Fruit fly (Drosophila melanogaster) whole organism: ENCODE results near the gene CG14879.

ENCODE experiments used
- CG8478 ChIP-seq: fragments of >200 bp; optimal IDR thresholded peaks from 2 replicates; lab custom pipeline; 2018; ENCODE audit warnings: inconsistent platforms
- Dll ChIP-seq: fragments of >200 bp; optimal IDR thresholded peaks from 2 replicates; lab custom pipeline; 2017
- EcR ChIP-seq, 2 experiments: fragments of >200 bp; optimal IDR thresholded peaks; 2 replicates each; lab custom pipeline; 2017; ENCODE audit warnings: missing biosample characterization in 2 of 2, missing genetic modification characterization in 2 of 2, missing genetic modification reagents in 2 of 2
- pan ChIP-seq: fragments of >200 bp; optimal IDR thresholded peaks from 2 replicates; lab custom pipeline; 2017
- psq ChIP-seq: fragments of >200 bp; optimal IDR thresholded peaks from 2 replicates; lab custom pipeline; 2017
- usp ChIP-seq: fragments of >200 bp; optimal IDR thresholded peaks from 2 replicates; lab custom pipeline; 2017; ENCODE audit warnings: missing biosample characterization, missing genetic modification characterization, mixed read lengths

CG14879 gene

dm6 chr3R:16349111-16349655 lies at the start of gene CG14879, which contains the start of gene Manf:
CG14879 (minus strand) TSS chr3R:16349226.
Manf (plus strand) TSS chr3R:16349404.
- TF ChIP-seq CG8478 (lab: Kevin White, UChicago) (no peak), usp (GFP tag; lab: Kevin White, UChicago) (no peak)

- TF ChIP-seq pan (lab: Kevin White, UChicago) (no peak), psq (lab: Kevin White, UChicago) (no peak), CG8478 (lab: Kevin White, UChicago) (no peak), EcR (GFP tag; optimal IDR thresholded peaks at IDR 0.05; lab: Kevin White, UChicago) (no peak), usp (GFP tag; lab: Kevin White, UChicago) (no peak), Dll (lab: Kevin White, UChicago) (no peak)
Measured at dm6 chr3R:16396565-16396964, 47.5 kb upstream of the CG14879 start.

DNA sequence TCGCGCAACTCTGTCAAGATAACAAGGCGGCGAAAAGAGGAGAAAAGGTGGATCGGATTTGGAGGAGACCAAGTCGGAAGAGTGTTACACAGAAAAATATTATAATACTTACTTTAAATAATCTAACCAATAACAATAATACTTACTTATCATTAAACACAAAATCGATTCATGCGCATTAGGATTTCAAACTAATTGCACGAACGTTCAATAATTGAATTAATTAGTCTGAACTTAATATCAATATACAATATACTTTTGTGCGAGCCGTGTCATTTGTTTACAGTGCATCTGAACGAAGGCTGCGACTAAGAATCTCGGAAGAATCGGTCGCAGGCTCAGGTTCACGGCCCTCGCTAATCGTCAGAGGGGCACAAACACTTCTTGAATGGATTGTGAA lies 46.4 kb upstream of the CG14879 start:
- TF ChIP-seq usp (GFP tag; lab: Kevin White, UChicago) = no peak
- TF ChIP-seq psq (lab: Kevin White, UChicago) = no peak
- no peak for TF ChIP-seq CG8478 (lab: Kevin White, UChicago)
- TF ChIP-seq Dll (lab: Kevin White, UChicago) = no peak
- TF ChIP-seq EcR (GFP tag; optimal IDR thresholded peaks at IDR 0.05; lab: Kevin White, UChicago) = no peak
- TF ChIP-seq pan (lab: Kevin White, UChicago) = no peak

DNA sequence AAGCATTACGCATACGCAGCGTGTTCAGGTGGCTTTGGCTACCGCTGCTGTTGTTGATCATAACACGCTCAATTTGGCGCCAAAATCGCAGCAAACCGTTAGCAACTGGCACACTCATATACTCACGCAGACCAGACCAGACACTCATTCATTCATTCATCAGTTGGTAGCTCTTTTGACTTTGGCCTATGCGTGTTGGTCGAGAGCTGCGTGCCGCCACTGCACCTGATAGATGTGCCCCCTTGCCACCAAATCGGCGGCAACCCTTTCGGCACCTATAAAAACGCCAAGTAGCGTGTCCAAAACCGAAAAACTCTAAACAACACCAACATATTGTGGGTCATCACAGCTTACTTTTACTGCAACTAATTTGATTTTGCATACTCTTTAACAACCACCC lies 45.5 kb upstream of the CG14879 start:
- TF ChIP-seq pan (lab: Kevin White, UChicago) (no peak), Dll (lab: Kevin White, UChicago) (no peak), usp (GFP tag; lab: Kevin White, UChicago) (no peak), CG8478 (lab: Kevin White, UChicago) (no peak)

DNA sequence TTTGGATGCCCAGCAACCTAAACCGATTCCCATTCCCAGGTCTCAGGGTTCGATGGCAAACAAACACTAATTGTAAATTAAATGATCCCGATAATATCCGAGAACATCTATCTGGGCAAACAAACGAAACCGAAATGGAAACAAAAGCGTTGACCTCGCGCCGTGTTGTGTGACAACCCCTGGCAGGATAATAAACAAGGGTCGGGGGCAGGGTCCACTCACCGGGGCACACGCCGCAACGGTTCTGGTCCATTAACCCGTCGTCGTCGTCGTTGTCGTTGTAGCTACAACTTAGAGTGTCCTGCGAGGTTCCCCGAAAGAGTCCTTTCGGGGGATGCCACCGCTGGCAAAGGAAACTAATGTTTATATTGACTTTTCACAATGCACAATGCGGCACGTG lies 40.1 kb upstream of the CG14879 start:
- no peak for TF ChIP-seq CG8478 (lab: Kevin White, UChicago)
- TF ChIP-seq Dll (lab: Kevin White, UChicago) = no peak
- no peak for TF ChIP-seq usp (GFP tag; lab: Kevin White, UChicago)
- no peak for TF ChIP-seq pan (lab: Kevin White, UChicago)
- no peak for TF ChIP-seq EcR (GFP tag; optimal IDR thresholded peaks at IDR 0.05; lab: Kevin White, UChicago)
- no peak for TF ChIP-seq psq (lab: Kevin White, UChicago)

- TF ChIP-seq EcR (GFP tag; optimal IDR thresholded peaks at IDR 0.05; lab: Kevin White, UChicago) (no peak), CG8478 (lab: Kevin White, UChicago) (no peak), usp (GFP tag; lab: Kevin White, UChicago) (no peak), pan (lab: Kevin White, UChicago) (no peak), Dll (lab: Kevin White, UChicago) (no peak), psq (lab: Kevin White, UChicago) (no peak)
Measured at dm6 chr3R:16387039-16387438, 38.0 kb upstream of the CG14879 start.

dm6 chr3R:16385586-16385985 lies 36.6 kb upstream of the CG14879 start:
- TF ChIP-seq CG8478 (lab: Kevin White, UChicago) = no peak
- no peak for TF ChIP-seq Dll (lab: Kevin White, UChicago)
- no peak for TF ChIP-seq pan (lab: Kevin White, UChicago)
- no peak for TF ChIP-seq EcR (GFP tag; optimal IDR thresholded peaks at IDR 0.05; lab: Kevin White, UChicago)
- TF ChIP-seq psq (lab: Kevin White, UChicago) = no peak
- no peak for TF ChIP-seq usp (GFP tag; lab: Kevin White, UChicago)

DNA sequence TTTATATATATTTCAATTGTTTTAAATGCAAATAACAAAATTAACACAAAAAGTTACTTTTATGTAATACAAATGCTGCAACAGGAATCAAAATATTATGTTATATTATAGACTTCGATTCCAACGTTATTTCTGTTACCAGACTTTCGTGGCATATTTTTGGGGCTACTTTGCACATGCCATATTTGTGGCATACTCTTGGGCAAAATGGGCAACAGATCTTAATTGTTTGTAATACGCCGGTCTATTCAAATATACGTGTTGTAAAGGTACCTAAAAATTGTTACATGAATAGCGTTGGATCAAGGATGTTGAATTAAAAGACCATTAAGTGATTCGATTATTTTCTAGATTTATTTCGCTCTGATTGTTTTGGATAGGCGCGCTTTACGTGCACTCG lies 25.1 kb upstream of the CG14879 start:
- no peak for TF ChIP-seq EcR (GFP tag; optimal IDR thresholded peaks at IDR 0.05; lab: Kevin White, UChicago)

DNA sequence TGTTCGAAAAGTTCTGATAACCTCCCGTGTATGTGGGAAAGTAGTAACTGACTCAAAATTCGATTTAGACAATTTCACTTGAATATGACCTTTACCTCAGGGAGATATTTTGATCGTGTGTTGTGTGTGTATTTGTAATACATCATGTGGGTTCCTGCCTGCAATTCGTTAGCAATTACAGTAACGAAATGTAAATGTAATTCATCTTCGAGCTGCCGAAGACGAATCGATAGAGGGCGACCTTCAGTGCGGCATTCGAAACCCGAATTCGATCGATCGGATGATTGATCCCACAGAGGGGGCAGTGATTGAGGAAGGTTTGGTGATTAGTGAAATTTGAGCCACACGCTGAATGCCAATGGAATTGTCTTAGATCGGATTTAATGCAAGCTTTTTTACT lies 21.4 kb upstream of the CG14879 start, which contains the start of gene CG10317:
CG10317 (minus strand) TSS at position 101 of the 400 bp plus-strand sequence.
- no peak for TF ChIP-seq CG8478 (lab: Kevin White, UChicago)
- no peak for TF ChIP-seq EcR (GFP tag; optimal IDR thresholded peaks at IDR 0.05; lab: Kevin White, UChicago)
- no peak for TF ChIP-seq Dll (lab: Kevin White, UChicago)
- TF ChIP-seq usp (GFP tag; lab: Kevin White, UChicago) = no peak
- no peak for TF ChIP-seq pan (lab: Kevin White, UChicago)
- no peak for TF ChIP-seq psq (lab: Kevin White, UChicago)

DNA sequence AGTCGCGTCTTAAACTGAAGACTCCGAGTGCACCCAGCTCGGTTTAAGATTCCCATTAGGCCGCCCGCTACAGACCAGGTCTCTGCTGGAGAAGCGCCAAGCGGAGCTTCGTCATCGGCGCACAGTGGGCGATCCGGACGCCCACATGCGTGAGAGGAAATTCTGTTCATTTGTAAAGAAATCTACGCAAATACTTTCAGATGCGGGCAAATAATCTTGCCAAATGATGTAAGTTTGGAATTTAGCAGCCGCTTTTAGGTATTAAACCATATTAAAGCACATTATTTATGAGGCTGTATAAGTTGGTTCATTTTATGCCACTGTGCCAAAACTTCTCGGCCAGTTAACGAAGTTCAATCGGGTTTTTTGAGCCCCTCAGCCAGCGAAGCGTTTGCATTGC lies 19.3 kb upstream of the CG14879 start, which contains the start of gene js:
js (minus strand) TSS at position 19 of the 400 bp plus-strand sequence.
- no peak for TF ChIP-seq EcR (GFP tag; optimal IDR thresholded peaks at IDR 0.05; lab: Kevin White, UChicago)
- TF ChIP-seq usp (GFP tag; lab: Kevin White, UChicago) = no peak
- no peak for TF ChIP-seq Dll (lab: Kevin White, UChicago)

DNA sequence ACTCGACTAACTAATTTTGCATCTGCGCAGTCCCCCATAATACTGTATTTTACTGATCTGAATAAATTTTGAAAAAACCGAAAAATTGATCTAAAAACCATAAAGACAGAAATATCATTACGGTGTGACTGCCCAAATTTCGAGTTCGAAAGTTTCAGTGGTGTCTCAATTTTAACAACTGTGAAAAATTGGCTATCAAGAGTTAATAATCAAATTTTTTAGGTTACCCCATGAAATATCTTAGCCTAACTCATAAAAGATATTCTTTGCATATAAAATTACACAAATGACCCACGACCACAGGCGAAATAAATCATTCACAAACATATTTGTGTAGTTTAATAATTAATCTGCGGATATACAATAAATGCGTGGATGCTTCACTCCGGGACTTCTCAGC lies 11.0 kb upstream of the CG14879 start, which contains the start of gene CG42446:
CG42446 (minus strand) TSS at position 101 of the 400 bp plus-strand sequence.
- TF ChIP-seq pan (lab: Kevin White, UChicago) = no peak

DNA sequence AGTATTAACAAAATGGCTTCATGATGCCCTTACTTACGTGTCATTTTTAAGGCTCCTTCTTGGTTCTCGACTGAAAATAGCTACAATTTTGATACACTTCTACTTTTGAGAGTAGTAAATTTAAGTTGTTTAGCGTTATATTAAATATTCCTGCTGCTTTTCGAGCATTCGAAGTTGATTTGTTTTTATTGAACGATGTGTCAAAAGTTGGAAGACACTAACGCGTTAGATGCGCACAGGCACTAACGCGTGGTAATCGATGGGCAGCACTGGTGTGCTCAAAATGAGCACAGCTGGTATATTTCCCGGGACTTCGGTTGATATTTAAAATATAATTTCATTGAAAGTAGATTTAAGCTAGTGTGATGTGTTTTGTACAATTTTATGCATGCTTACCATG lies 10.1 kb upstream of the CG14879 start, which contains the start of gene CG17931:
CG17931 (minus strand) TSS at position 369 of the 400 bp plus-strand sequence.
- TF ChIP-seq usp (GFP tag; lab: Kevin White, UChicago) (no peak), pan (lab: Kevin White, UChicago) (no peak), CG8478 (lab: Kevin White, UChicago) (no peak)

- no peak for TF ChIP-seq usp (GFP tag; lab: Kevin White, UChicago)
- no peak for TF ChIP-seq Dll (lab: Kevin White, UChicago)
- no peak for TF ChIP-seq pan (lab: Kevin White, UChicago)
- no peak for TF ChIP-seq psq (lab: Kevin White, UChicago)
Measured at dm6 chr3R:16356863-16357215, 7.8 kb upstream of the CG14879 start, which contains the start of gene CG10311. CG10311 (minus strand) TSS chr3R:16357015.
